Worm (Caenorhabditis elegans) whole organism, L2 larva: ENCODE results near the gene lin-40.

Experiments
- F13H6.1 ChIP-seq: sonication (generic microtip); optimal IDR thresholded peaks from 2 replicates; lab custom pipeline; 2016; ENCODE audit warnings: missing genetic modification characterization, missing compliant biosample characterization
- Y55F3AM.14 ChIP-seq: fragments of 200-800 bp; sonication (Bioruptor generic); optimal IDR thresholded peaks from 2 replicates; lab custom pipeline; 2018; ENCODE audit warnings: mild to moderate bottlenecking, missing genetic modification characterization, missing compliant biosample characterization
- ZK546.5 ChIP-seq: sonication (generic microtip); optimal IDR thresholded peaks from 2 replicates; lab custom pipeline; 2017; ENCODE audit warnings: missing biosample characterization, missing genetic modification characterization
- alr-1 ChIP-seq: fragments of 150-350 bp; optimal IDR thresholded peaks from 2 replicates; lab custom pipeline; 2014; ENCODE audit warnings: missing biosample characterization, missing genetic modification characterization
- aly-2 ChIP-seq: fragments of 150-350 bp; optimal IDR thresholded peaks from 2 replicates; lab custom pipeline; 2014; ENCODE audit warnings: missing biosample characterization, missing genetic modification characterization
- ama-1 ChIP-seq: fragments of 150-350 bp; optimal IDR thresholded peaks from 2 replicates; lab custom pipeline; 2018; ENCODE audit warnings: inconsistent platforms
- blmp-1 ChIP-seq: sonication (generic microtip); optimal IDR thresholded peaks from 2 replicates; lab custom pipeline; 2017; ENCODE audit warnings: missing genetic modification characterization, mild to moderate bottlenecking, missing compliant biosample characterization, antibody characterized with exemption, moderate library complexity; ENCODE audit not compliant: insufficient read depth
- ceh-16 ChIP-seq: fragments of 150-350 bp; optimal IDR thresholded peaks from 2 replicates; lab custom pipeline; 2014; ENCODE audit warnings: missing biosample characterization, missing genetic modification characterization
- crh-2 ChIP-seq: sonication (generic microtip); optimal IDR thresholded peaks from 2 replicates; lab custom pipeline; 2017; ENCODE audit warnings: missing biosample characterization, missing genetic modification characterization
- dmd-4 ChIP-seq: sonication (generic microtip); optimal IDR thresholded peaks from 2 replicates; lab custom pipeline; 2017; ENCODE audit warnings: missing biosample characterization, missing genetic modification characterization
- elt-1 ChIP-seq: fragments of 150-350 bp; optimal IDR thresholded peaks from 2 replicates; lab custom pipeline; 2014; ENCODE audit warnings: missing biosample characterization, missing genetic modification characterization
- elt-3 ChIP-seq: sonication (generic microtip); optimal IDR thresholded peaks from 2 replicates; lab custom pipeline; 2017; ENCODE audit warnings: missing biosample characterization, missing genetic modification characterization
- lin-11 ChIP-seq: fragments of 150-350 bp; sonication (generic microtip); optimal IDR thresholded peaks from 2 replicates; lab custom pipeline; 2014; ENCODE audit warnings: missing biosample characterization, missing genetic modification characterization, inconsistent platforms, mixed read lengths
- lin-13 ChIP-seq: fragments of 150-350 bp; optimal IDR thresholded peaks from 2 replicates; lab custom pipeline; 2014; ENCODE audit warnings: missing biosample characterization, missing genetic modification reagents, missing genetic modification characterization
- lin-39 ChIP-seq: fragments of 150-350 bp; optimal IDR thresholded peaks from 2 replicates; lab custom pipeline; 2014; ENCODE audit warnings: missing biosample characterization, missing genetic modification reagents, missing genetic modification characterization
- lsy-2 ChIP-seq, 2 experiments: fragments of 150-350 bp in 1 of 2; sonication (generic microtip) in 1 of 2; optimal IDR thresholded peaks; 2 replicates each; lab custom pipeline; 2014 to 2017; ENCODE audit warnings: missing biosample characterization in 2 of 2, missing genetic modification characterization in 2 of 2
- mab-5 ChIP-seq: fragments of 150-350 bp; optimal IDR thresholded peaks from 2 replicates; lab custom pipeline; 2014; ENCODE audit warnings: missing biosample characterization, missing genetic modification characterization
- mbf-1 ChIP-seq: sonication (generic microtip); optimal IDR thresholded peaks from 2 replicates; lab custom pipeline; 2017; ENCODE audit warnings: missing biosample characterization, missing genetic modification characterization
- mdl-1 ChIP-seq, 2 experiments: fragments of 150-350 bp in 1 of 2; sonication (generic microtip) in 1 of 2; optimal IDR thresholded peaks; 2 replicates each; lab custom pipeline; 2017; ENCODE audit warnings: missing biosample characterization in 2 of 2, missing genetic modification characterization in 2 of 2
- nhr-10 ChIP-seq: sonication (generic microtip); optimal IDR thresholded peaks from 2 replicates; lab custom pipeline; 2017; ENCODE audit warnings: missing biosample characterization, missing genetic modification characterization
- nhr-11 ChIP-seq: fragments of 150-350 bp; optimal IDR thresholded peaks from 2 replicates; lab custom pipeline; 2014; ENCODE audit warnings: missing biosample characterization, missing genetic modification characterization
- nhr-129 ChIP-seq: fragments of 150-350 bp; optimal IDR thresholded peaks from 2 replicates; lab custom pipeline; 2014; ENCODE audit warnings: missing biosample characterization, missing genetic modification characterization
- nhr-21 ChIP-seq: fragments of 150-350 bp; optimal IDR thresholded peaks from 2 replicates; lab custom pipeline; 2014; ENCODE audit warnings: missing biosample characterization, missing genetic modification characterization
- nhr-23 ChIP-seq: fragments of 150-350 bp; optimal IDR thresholded peaks from 2 replicates; lab custom pipeline; 2014; ENCODE audit warnings: missing biosample characterization, missing genetic modification reagents, missing genetic modification characterization
- nhr-237 ChIP-seq: fragments of 150-350 bp; optimal IDR thresholded peaks from 2 replicates; lab custom pipeline; 2014; ENCODE audit warnings: missing biosample characterization, missing genetic modification characterization
- nhr-25 ChIP-seq: fragments of 150-350 bp; sonication (generic microtip); optimal IDR thresholded peaks from 3 replicates; lab custom pipeline; 2014; ENCODE audit warnings: missing biosample characterization, missing genetic modification characterization
- nhr-6 ChIP-seq: fragments of 150-350 bp; optimal IDR thresholded peaks from 2 replicates; lab custom pipeline; 2014; ENCODE audit warnings: missing biosample characterization, missing genetic modification characterization
- nhr-77 ChIP-seq: fragments of 150-350 bp; optimal IDR thresholded peaks from 2 replicates; lab custom pipeline; 2014; ENCODE audit warnings: missing biosample characterization, missing genetic modification characterization
- skn-1 ChIP-seq: sonication (generic microtip); optimal IDR thresholded peaks from 2 replicates; lab custom pipeline; 2017; ENCODE audit warnings: missing biosample characterization, missing genetic modification characterization
- sma-3 ChIP-seq: sonication (generic microtip); optimal IDR thresholded peaks from 2 replicates; lab custom pipeline; 2016; ENCODE audit warnings: missing genetic modification reagents, missing genetic modification characterization, missing compliant biosample characterization
- snpc-4 ChIP-seq: fragments of 150-350 bp; optimal IDR thresholded peaks from 2 replicates; lab custom pipeline; 2014; ENCODE audit warnings: missing biosample characterization, missing genetic modification characterization
- unc-55 ChIP-seq: fragments of 150-350 bp; sonication (generic microtip); optimal IDR thresholded peaks from 3 replicates; lab custom pipeline; 2014; ENCODE audit warnings: missing biosample characterization, missing genetic modification reagents, missing genetic modification characterization
- unc-62 ChIP-seq: fragments of 150-350 bp; optimal IDR thresholded peaks from 2 replicates; lab custom pipeline; 2014; ENCODE audit warnings: missing biosample characterization, missing genetic modification reagents, missing genetic modification characterization
- ztf-11 ChIP-seq: sonication (generic microtip); optimal IDR thresholded peaks from 2 replicates; lab custom pipeline; 2017; ENCODE audit warnings: missing biosample characterization, missing genetic modification characterization
- ztf-4 ChIP-seq: fragments of 150-350 bp; optimal IDR thresholded peaks from 2 replicates; lab custom pipeline; 2014; ENCODE audit warnings: missing biosample characterization, missing genetic modification characterization

The lin-40 gene

ce11 chrV:3704688-3705087, at the start of gene lin-40:
lin-40 (plus strand) TSS chrV:3704988.
- TF ChIP-seq nhr-21 (tag; lab: Kevin White, UChicago) (no peak), mdl-1 (tag; optimal IDR thresholded peaks at IDR 0.05; lab: Kevin White, UChicago) (no peak), lin-13 (GFP tag; lab: Kevin White, UChicago) (no peak), ZK546.5 (tag; lab: Kevin White, UChicago) (no peak), snpc-4 (tag; lab: Kevin White, UChicago) (no peak), unc-55 (GFP tag; lab: Kevin White, UChicago) (no peak)

DNA sequence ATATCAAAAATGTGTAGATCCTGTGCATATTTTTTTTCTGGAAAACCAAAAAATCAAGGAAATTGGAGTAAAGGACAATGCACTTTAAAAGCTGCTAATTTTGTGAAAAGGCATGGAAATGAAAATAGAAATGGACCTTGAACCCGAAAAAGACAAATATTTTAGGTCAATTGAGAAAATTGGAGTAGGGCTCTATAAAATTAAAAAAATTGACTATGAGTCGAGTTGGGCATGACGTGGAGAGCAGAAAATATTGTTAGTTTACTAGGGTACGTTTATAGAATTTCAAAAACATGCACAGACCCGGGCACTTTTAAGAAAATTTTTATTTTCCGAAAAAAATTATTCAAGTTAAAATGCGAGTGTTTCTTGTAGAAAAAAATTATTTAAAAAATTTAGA, 45.3 kb upstream of the lin-40 start, which contains the start of gene acr-23:
acr-23 (minus strand) TSS at position 101 of the 400 bp plus-strand sequence.
- no peak for TF ChIP-seq F13H6.1 (tag; lab: Kevin White, UChicago)

DNA sequence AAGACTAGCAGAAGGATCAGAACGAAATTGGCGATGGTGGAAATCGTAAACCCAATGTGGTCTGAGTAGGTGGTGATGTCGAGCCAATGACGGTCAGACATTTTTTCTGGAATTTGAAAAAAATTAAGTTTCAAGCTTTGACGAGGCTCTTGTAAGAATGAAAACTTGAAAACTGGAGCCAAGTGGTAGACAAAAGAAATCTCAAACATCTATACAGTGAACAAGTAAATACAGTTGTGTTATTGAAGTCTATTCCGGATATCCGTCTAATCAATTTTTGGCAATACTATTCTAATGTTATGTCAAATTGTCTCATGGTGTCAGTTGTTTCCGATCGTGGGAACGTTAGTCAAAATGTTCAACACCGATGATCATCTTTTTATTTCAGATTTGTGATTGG, 37.9 kb upstream of the lin-40 start, which contains the start of gene str-113:
str-113 (minus strand) TSS at position 101 of the 400 bp plus-strand sequence.
- TF ChIP-seq elt-3 (tag; lab: Kevin White, UChicago) = no peak
- no peak for TF ChIP-seq blmp-1 (tag; lab: Kevin White, UChicago)
- TF ChIP-seq elt-1 (tag; lab: Kevin White, UChicago) = no peak
- TF ChIP-seq lin-39 (tag; lab: Kevin White, UChicago) = no peak
- no peak for TF ChIP-seq crh-2 (tag; lab: Kevin White, UChicago)
- TF ChIP-seq ama-1 = no peak
- no peak for TF ChIP-seq nhr-23 (tag; lab: Kevin White, UChicago)
- TF ChIP-seq nhr-10 (tag; lab: Kevin White, UChicago) = no peak
- TF ChIP-seq dmd-4 (tag; lab: Kevin White, UChicago) = no peak
- TF ChIP-seq aly-2 = no peak
- no peak for TF ChIP-seq mbf-1 (tag; lab: Kevin White, UChicago)

ce11 chrV:3668464-3668863, 36.3 kb upstream of the lin-40 start, which contains the start of gene Y39H10B.2:
Y39H10B.2 (plus strand) TSS chrV:3668764.
- no peak for TF ChIP-seq elt-3 (tag; lab: Kevin White, UChicago)
- no peak for TF ChIP-seq unc-62 (GFP tag; lab: Kevin White, UChicago)
- TF ChIP-seq ceh-16 (tag; lab: Kevin White, UChicago) = no peak
- TF ChIP-seq nhr-77 (tag; lab: Kevin White, UChicago) = no peak
- no peak for TF ChIP-seq mab-5 (tag; lab: Kevin White, UChicago)
- TF ChIP-seq nhr-237 = no peak
- no peak for TF ChIP-seq nhr-129
- no peak for TF ChIP-seq Y55F3AM.14 (GFP tag; lab: Kevin White, UChicago)
- no peak for TF ChIP-seq sma-3 (GFP tag; lab: Kevin White, UChicago)

DNA sequence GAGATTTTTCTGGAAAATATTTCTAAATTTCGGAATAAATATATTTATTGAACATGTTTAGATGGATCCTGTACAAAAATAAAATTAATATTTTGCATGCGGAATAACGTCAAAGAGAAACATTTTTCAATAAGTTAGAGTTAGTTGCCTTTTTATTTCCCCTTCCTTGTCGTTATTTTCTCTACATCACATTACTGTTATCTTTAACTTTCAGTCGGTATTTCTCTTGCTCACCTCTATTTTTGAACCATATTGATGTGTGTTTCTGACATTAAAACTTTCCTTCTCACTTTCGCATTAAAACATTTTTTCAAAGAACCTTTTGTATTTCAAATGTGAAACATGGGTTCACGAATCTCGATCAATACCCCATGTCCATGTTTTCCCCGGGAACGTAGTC, 34.3 kb upstream of the lin-40 start, which contains the start of gene Y39H10B.3:
Y39H10B.3 (plus strand) TSS at position 301 of the 400 bp plus-strand sequence.
- TF ChIP-seq crh-2 (tag; lab: Kevin White, UChicago) (no peak), nhr-129 (no peak), nhr-23 (tag; lab: Kevin White, UChicago) (no peak), lin-13 (GFP tag; lab: Kevin White, UChicago) (no peak), nhr-25 (no peak), nhr-11 (no peak), ama-1 (no peak), lsy-2 (tag; optimal IDR thresholded peaks at IDR 0.05; lab: Kevin White, UChicago) (no peak), nhr-6 (tag; lab: Kevin White, UChicago) (no peak), ztf-4 (tag; lab: Kevin White, UChicago) (no peak), mbf-1 (tag; lab: Kevin White, UChicago) (no peak), sma-3 (GFP tag; lab: Kevin White, UChicago) (no peak), mdl-1 (tag; optimal IDR thresholded peaks at IDR 0.05; lab: Kevin White, UChicago) (no peak), elt-1 (tag; lab: Kevin White, UChicago) (no peak), skn-1 (tag; lab: Kevin White, UChicago) (no peak), unc-55 (GFP tag; lab: Kevin White, UChicago) (no peak), lin-11 (tag; lab: Kevin White, UChicago) (no peak), alr-1 (tag; lab: Kevin White, UChicago) (no peak), ztf-11 (tag; lab: Kevin White, UChicago) (no peak), Y55F3AM.14 (GFP tag; lab: Kevin White, UChicago) (no peak)
- TF ChIP-seq, all 48 proteins: peak for 0
